Fruit fly (Drosophila melanogaster) whole organism, embryonic: ENCODE measurements around the gene RpS28a.

Source experiments
- Antp ChIP-seq: fragments of 200-800 bp; sonication (Bioruptor generic); optimal IDR thresholded peaks from 3 replicates; lab custom pipeline; 2016; ENCODE audit warnings: missing biosample characterization, missing genetic modification characterization
- CG12299 ChIP-seq: fragments of 200-800 bp; sonication (Bioruptor generic); optimal IDR thresholded peaks from 2 replicates; lab custom pipeline; 2018; ENCODE audit warnings: missing biosample characterization, mild to moderate bottlenecking, missing genetic modification characterization
- CG1233 ChIP-seq: fragments of 200-800 bp; sonication (Bioruptor generic); optimal IDR thresholded peaks from 4 replicates; lab custom pipeline; 2018; ENCODE audit warnings: missing biosample characterization, mild to moderate bottlenecking, missing genetic modification characterization
- CG13123 ChIP-seq: fragments of 200-800 bp; sonication (Bioruptor generic); optimal IDR thresholded peaks from 2 replicates; lab custom pipeline; 2016; ENCODE audit warnings: missing biosample characterization, missing genetic modification characterization
- CG13296 ChIP-seq: fragments of 200-800 bp; sonication (Bioruptor generic); optimal IDR thresholded peaks from 3 replicates; lab custom pipeline; 2018; ENCODE audit warnings: missing biosample characterization, mild to moderate bottlenecking, missing genetic modification characterization
- CG14710 ChIP-seq: fragments of 200-800 bp; sonication (Bioruptor generic); optimal IDR thresholded peaks from 3 replicates; lab custom pipeline; 2019; ENCODE audit warnings: missing biosample characterization, mild to moderate bottlenecking, missing genetic modification characterization, moderate library complexity
- CG14860 ChIP-seq: fragments of 200-800 bp; sonication (Bioruptor generic); IDR thresholded peaks from 3 replicates; pipeline ENCODE4 v1.3.6; 2022; ENCODE audit warnings: missing biosample characterization, missing genetic modification characterization; ENCODE audit not compliant: partially characterized antibody
- CG15269 ChIP-seq: fragments of 200-800 bp; sonication (Bioruptor generic); optimal IDR thresholded peaks from 2 replicates; lab custom pipeline; 2018; ENCODE audit warnings: missing biosample characterization, mild to moderate bottlenecking, missing genetic modification characterization, moderate library complexity
- CG2889 ChIP-seq: fragments of 200-800 bp; sonication (Bioruptor generic); IDR thresholded peaks from 3 replicates; pipeline ENCODE4 v1.3.6; 2022; ENCODE audit warnings: missing biosample characterization, missing genetic modification characterization
- CG30020 ChIP-seq: fragments of 200-800 bp; optimal IDR thresholded peaks from 2 replicates; lab custom pipeline; 2019; ENCODE audit warnings: missing biosample characterization, mild to moderate bottlenecking, missing genetic modification characterization, moderate library complexity
- CG31441 ChIP-seq: fragments of 200-800 bp; sonication (Bioruptor generic); IDR thresholded peaks from 2 replicates; pipeline ENCODE4 v1.3.6; 2022; ENCODE audit warnings: missing biosample characterization, missing genetic modification characterization
- CG32532 ChIP-seq: fragments of 200-800 bp; sonication (Bioruptor generic); IDR thresholded peaks from 2 replicates; pipeline ENCODE4 v1.3.6; 2022; ENCODE audit warnings: missing biosample characterization, missing genetic modification characterization
- CG33213 ChIP-seq: fragments of 200-800 bp; sonication (Bioruptor generic); optimal IDR thresholded peaks from 3 replicates; lab custom pipeline; 2016; ENCODE audit warnings: missing biosample characterization, missing genetic modification characterization
- CG3838 ChIP-seq: fragments of 200-800 bp; sonication (Bioruptor generic); optimal IDR thresholded peaks from 3 replicates; lab custom pipeline; 2016; ENCODE audit warnings: missing biosample characterization, missing genetic modification characterization
- CG3995 ChIP-seq: fragments of 200-800 bp; sonication (Bioruptor generic); optimal IDR thresholded peaks from 3 replicates; lab custom pipeline; 2016; ENCODE audit warnings: missing biosample characterization, missing genetic modification characterization
- CG4282 ChIP-seq: fragments of 200-800 bp; sonication (Bioruptor generic); optimal IDR thresholded peaks from 2 replicates; lab custom pipeline; 2016; ENCODE audit warnings: missing biosample characterization, missing genetic modification characterization
- CG4707 ChIP-seq: fragments of 200-800 bp; sonication (Bioruptor generic); optimal IDR thresholded peaks from 2 replicates; lab custom pipeline; 2018; ENCODE audit warnings: missing biosample characterization, mild to moderate bottlenecking, missing genetic modification characterization, moderate library complexity
- CG4730 ChIP-seq: fragments of 200-800 bp; sonication (Bioruptor generic); IDR thresholded peaks from 2 replicates; pipeline ENCODE4 v1.3.6; 2022; ENCODE audit warnings: missing biosample characterization, missing genetic modification characterization
- CG7271 ChIP-seq: fragments of 200-800 bp; sonication (Bioruptor generic); optimal IDR thresholded peaks from 2 replicates; lab custom pipeline; 2018; ENCODE audit warnings: missing biosample characterization, mild to moderate bottlenecking, missing genetic modification characterization, moderate library complexity
- CG7556 ChIP-seq: fragments of 200-800 bp; sonication (Bioruptor generic); optimal IDR thresholded peaks from 2 replicates; lab custom pipeline; 2017; ENCODE audit warnings: missing biosample characterization, mild to moderate bottlenecking, missing genetic modification characterization
- CG9932 ChIP-seq: fragments of 200-800 bp; sonication (Bioruptor generic); IDR thresholded peaks from 2 replicates; pipeline ENCODE4 v1.3.6; 2022; ENCODE audit warnings: missing biosample characterization, missing genetic modification characterization
- Elba2 ChIP-seq: fragments of 200-800 bp; sonication (Bioruptor generic); optimal IDR thresholded peaks from 3 replicates; lab custom pipeline; 2016; ENCODE audit warnings: missing biosample characterization, missing genetic modification characterization
- Fer1 ChIP-seq: fragments of 200-800 bp; sonication (Bioruptor generic); optimal IDR thresholded peaks from 2 replicates; lab custom pipeline; 2017; ENCODE audit warnings: missing biosample characterization, mild to moderate bottlenecking, missing genetic modification characterization
- Gsc ChIP-seq: fragments of 200-800 bp; sonication (Bioruptor generic); IDR thresholded peaks from 2 replicates; pipeline ENCODE4 v1.3.6; 2022; ENCODE audit warnings: missing biosample characterization, missing genetic modification characterization
- Gug ChIP-seq: fragments of 200-800 bp; sonication (Bioruptor generic); IDR thresholded peaks from 4 replicates; pipeline ENCODE4 v1.3.6; 2022; ENCODE audit warnings: missing biosample characterization, missing genetic modification characterization
- HHEX ChIP-seq: fragments of 200-800 bp; sonication (Bioruptor generic); optimal IDR thresholded peaks from 3 replicates; lab custom pipeline; 2017; ENCODE audit warnings: missing biosample characterization, mild to moderate bottlenecking, missing genetic modification characterization, missing genetic modification reagents
- Hr3 ChIP-seq: fragments of 200-800 bp; sonication (Bioruptor generic); optimal IDR thresholded peaks from 3 replicates; lab custom pipeline; 2016; ENCODE audit warnings: missing biosample characterization, missing genetic modification characterization
- Hr51 ChIP-seq, 2 experiments: fragments of 200-800 bp; sonication (Bioruptor generic); optimal IDR thresholded peaks; 2 replicates in 1 of 2; 3 replicates in 1 of 2; lab custom pipeline; 2016 to 2018; ENCODE audit warnings: missing biosample characterization in 2 of 2, missing genetic modification characterization in 2 of 2, mild to moderate bottlenecking in 1 of 2, moderate library complexity in 1 of 2
- Lim3 ChIP-seq: fragments of 200-800 bp; sonication (Bioruptor generic); IDR thresholded peaks from 2 replicates; pipeline ENCODE4 v1.3.6; 2022; ENCODE audit warnings: missing biosample characterization, missing genetic modification characterization
- Neu2 ChIP-seq: fragments of 200-800 bp; sonication (Bioruptor generic); optimal IDR thresholded peaks from 3 replicates; lab custom pipeline; 2016; ENCODE audit warnings: missing biosample characterization, missing genetic modification characterization, borderline replicate concordance
- Optix ChIP-seq: fragments of 200-800 bp; sonication (Bioruptor generic); IDR thresholded peaks from 3 replicates; pipeline ENCODE4 v1.3.6; 2022; ENCODE audit warnings: missing biosample characterization, missing genetic modification characterization
- Scr ChIP-seq: fragments of 200-800 bp; sonication (Bioruptor generic); IDR thresholded peaks from 2 replicates; pipeline ENCODE4 v1.3.6; 2022; ENCODE audit warnings: missing biosample characterization, missing genetic modification characterization; ENCODE audit not compliant: partially characterized antibody
- Sry-δ ChIP-seq: fragments of 200-800 bp; sonication (Bioruptor generic); optimal IDR thresholded peaks from 2 replicates; lab custom pipeline; 2016; ENCODE audit warnings: missing biosample characterization, missing genetic modification characterization
- Trl ChIP-seq, 3 experiments: fragments of >200 bp in 2 of 3; fragments of 200-800 bp in 1 of 3; sonication (Bioruptor generic) in 1 of 3; optimal IDR thresholded peaks; 2 replicates in 1 of 3; 3 replicates in 2 of 3; lab custom pipeline; 2016 to 2017; ENCODE audit warnings: missing biosample characterization in 1 of 3, missing genetic modification characterization in 1 of 3
- al ChIP-seq: fragments of 200-800 bp; sonication (Bioruptor generic); IDR thresholded peaks from 2 replicates; pipeline ENCODE4 v1.3.6; 2022; ENCODE audit warnings: missing biosample characterization, missing genetic modification characterization
- ase ChIP-seq: fragments of 200-800 bp; sonication (Bioruptor generic); IDR thresholded peaks from 3 replicates; pipeline ENCODE4 v1.3.6; 2022; ENCODE audit warnings: missing biosample characterization, missing genetic modification characterization
- br ChIP-seq: fragments of >200 bp; optimal IDR thresholded peaks from 2 replicates; lab custom pipeline; 2017
- corto ChIP-seq: fragments of 200-800 bp; sonication (Bioruptor generic); optimal IDR thresholded peaks from 2 replicates; lab custom pipeline; 2016; ENCODE audit warnings: missing biosample characterization, mild to moderate bottlenecking, missing genetic modification characterization, moderate library complexity
- croc ChIP-seq: fragments of 200-800 bp; sonication (Bioruptor generic); conservative IDR thresholded peaks from 3 replicates; pipeline ENCODE4 v1.3.6; 2022; ENCODE audit warnings: missing biosample characterization, missing genetic modification characterization
- dati ChIP-seq: fragments of 200-800 bp; sonication (Bioruptor generic); IDR thresholded peaks from 2 replicates; pipeline ENCODE4 v1.3.6; 2022; ENCODE audit warnings: missing biosample characterization, missing genetic modification characterization
- disco-r ChIP-seq: fragments of 200-800 bp; sonication (Bioruptor generic); optimal IDR thresholded peaks from 2 replicates; lab custom pipeline; 2016; ENCODE audit warnings: missing biosample characterization, missing genetic modification characterization
- emc ChIP-seq: fragments of 200-800 bp; sonication (Bioruptor generic); optimal IDR thresholded peaks from 2 replicates; lab custom pipeline; 2016; ENCODE audit warnings: missing biosample characterization, missing genetic modification characterization
- ems ChIP-seq: fragments of 200-800 bp; sonication (Bioruptor generic); optimal IDR thresholded peaks from 3 replicates; lab custom pipeline; 2016; ENCODE audit warnings: missing biosample characterization, missing genetic modification characterization
- gsb-n ChIP-seq: fragments of 200-800 bp; sonication (Bioruptor generic); optimal IDR thresholded peaks from 3 replicates; lab custom pipeline; 2018; ENCODE audit warnings: missing biosample characterization, mild to moderate bottlenecking, missing genetic modification characterization
- lov ChIP-seq, 2 experiments: fragments of 200-800 bp in 1 of 2; fragments of >200 bp in 1 of 2; sonication (Bioruptor generic) in 1 of 2; IDR thresholded peaks in 1 of 2; optimal IDR thresholded peaks in 1 of 2; 2 replicates in 1 of 2; 3 replicates in 1 of 2; pipeline versions ENCODE4 v1.3.6 to Lab custom; 2017 to 2022; ENCODE audit warnings: missing biosample characterization in 1 of 2, missing genetic modification characterization in 1 of 2
- schlank ChIP-seq: fragments of 200-800 bp; sonication (Bioruptor generic); optimal IDR thresholded peaks from 2 replicates; lab custom pipeline; 2018; ENCODE audit warnings: missing biosample characterization, mild to moderate bottlenecking, missing genetic modification characterization
- sna ChIP-seq: fragments of 200-800 bp; sonication (Bioruptor generic); IDR thresholded peaks from 2 replicates; pipeline ENCODE4 v1.3.6; 2022; ENCODE audit warnings: missing biosample characterization, missing genetic modification characterization; ENCODE audit not compliant: partially characterized antibody
- tin ChIP-seq: fragments of 200-800 bp; sonication (Bioruptor generic); optimal IDR thresholded peaks from 3 replicates; lab custom pipeline; 2016; ENCODE audit warnings: missing biosample characterization, missing genetic modification characterization
- toy ChIP-seq: fragments of 200-800 bp; sonication (Bioruptor generic); IDR thresholded peaks from 2 replicates; pipeline ENCODE4 v1.3.6; 2022; ENCODE audit warnings: missing biosample characterization, missing genetic modification characterization

The RpS28a gene

dm6 chr3R:30058057-30058868, 35.8 kb upstream of the RpS28a start, which contains the start of gene sima (continued):
- TF ChIP-seq CG31441 (GFP tag; lab: Robert Waterston, UW), result no peak
- no peak for TF ChIP-seq ase
- TF ChIP-seq emc (GFP tag; lab: Kevin White, UChicago), result no peak
- peak; percentile 63 for TF ChIP-seq CG9932 (GFP tag; lab: Robert Waterston, UW)
- TF ChIP-seq sna (GFP tag; lab: Robert Waterston, UW), result no peak
- TF ChIP-seq Neu2, result no peak
- no peak for TF ChIP-seq CG12299 (tag; lab: Kevin White, UChicago)
- TF ChIP-seq Hr51 (GFP tag; optimal IDR thresholded peaks at IDR 0.05; lab: Kevin White, UChicago), result no peak
- TF ChIP-seq CG14710, result peak; percentile 51
- no peak for TF ChIP-seq CG4707
- no peak for TF ChIP-seq croc (GFP tag; lab: Robert Waterston, UW)
- peak; percentile 27 for TF ChIP-seq Sry-δ (GFP tag; lab: Kevin White, UChicago)
- no peak for TF ChIP-seq Optix (GFP tag; lab: Robert Waterston, UW)
- 0 out of 2 replicates have a peak, but pooled peaks have one; percentile 40 for TF ChIP-seq al (GFP tag; lab: Robert Waterston, UW)
- TF ChIP-seq CG33213 (GFP tag; lab: Kevin White, UChicago), result peak; percentile 62
- no peak for TF ChIP-seq CG2889
- TF ChIP-seq Trl (optimal IDR thresholded peaks at IDR 0.05; lab: Kevin White, UChicago), result no peak
- peak; percentile 35 for TF ChIP-seq Trl (GFP tag; optimal IDR thresholded peaks at IDR 0.05; lab: Kevin White, UChicago)
- TF ChIP-seq CG13123, result no peak
- TF ChIP-seq CG1233 (GFP tag; lab: Kevin White, UChicago), result no peak
- TF ChIP-seq tin (GFP tag; lab: Kevin White, UChicago), result peak; percentile 17
- no peak for TF ChIP-seq Antp (GFP tag; lab: Kevin White, UChicago)
- no peak for TF ChIP-seq corto
- TF ChIP-seq Gsc (GFP tag; lab: Robert Waterston, UW), result no peak
- no peak for TF ChIP-seq br
- no peak for TF ChIP-seq CG7556 (GFP tag; lab: Kevin White, UChicago)
- TF ChIP-seq CG3838 (GFP tag; lab: Kevin White, UChicago), result no peak
- TF ChIP-seq CG4282, result no peak
- peak; percentile 14 for TF ChIP-seq CG7271 (tag; lab: Kevin White, UChicago)
- peak; percentile 18 for TF ChIP-seq ems
- TF ChIP-seq CG15269 (tag; lab: Kevin White, UChicago), result peak; percentile 4
- TF ChIP-seq toy (GFP tag; lab: Robert Waterston, UW), result no peak
- TF ChIP-seq Lim3 (GFP tag; lab: Robert Waterston, UW), result no peak
- no peak for TF ChIP-seq lov (optimal IDR thresholded peaks at IDR 0.05; lab: Kevin White, UChicago)
- no peak for TF ChIP-seq lov (GFP tag; IDR thresholded peaks at IDR 0.05; lab: Robert Waterston, UW)
- peak; percentile 21 for TF ChIP-seq Fer1
- no peak for TF ChIP-seq schlank (tag; lab: Kevin White, UChicago)
- peak; percentile 36 for TF ChIP-seq CG13296 (GFP tag; lab: Kevin White, UChicago)
- peak; percentile 9 for TF ChIP-seq Hr3 (GFP tag; lab: Kevin White, UChicago)
- TF ChIP-seq CG30020 (tag; lab: Kevin White, UChicago), result peak; percentile 40
- TF ChIP-seq CG3995 (GFP tag; lab: Kevin White, UChicago), result peak; percentile 82
- TF ChIP-seq dati (GFP tag; lab: Robert Waterston, UW), result no peak
- peak; percentile 32; the same call in 1 of the 2 replicates for TF ChIP-seq Scr (GFP tag; lab: Robert Waterston, UW)
- TF ChIP-seq CG32532, result peak; percentile 61
- no peak for TF ChIP-seq Gug
- no peak for TF ChIP-seq HHEX (GFP tag; lab: Kevin White, UChicago)
- peak; percentile 97 for TF ChIP-seq Elba2 (GFP tag; lab: Kevin White, UChicago)
- TF ChIP-seq CG14860 (GFP tag; lab: Robert Waterston, UW), result no peak
- no peak for TF ChIP-seq disco-r (GFP tag; lab: Kevin White, UChicago)
- peak; percentile 20; the same call in 1 of the 2 replicates for TF ChIP-seq CG4730
- peak; percentile 35 for TF ChIP-seq gsb-n (tag; lab: Kevin White, UChicago)
